Fruit fly (Drosophila melanogaster) whole organism, embryonic: ENCODE measurements around the gene CG13838.

Experiments used
- Adf1 ChIP-seq: fragments of 200-800 bp; sonication (Bioruptor generic); IDR thresholded peaks from 2 replicates; pipeline ENCODE4 v1.3.6; 2022; ENCODE audit warnings: missing biosample characterization, missing genetic modification characterization
- B-H2 ChIP-seq: fragments of 200-800 bp; sonication (Bioruptor generic); optimal IDR thresholded peaks from 2 replicates; lab custom pipeline; 2018; ENCODE audit warnings: missing biosample characterization, mild to moderate bottlenecking, missing genetic modification characterization
- Bdp1 ChIP-seq: fragments of 200-800 bp; sonication (Bioruptor generic); optimal IDR thresholded peaks from 3 replicates; lab custom pipeline; 2016; ENCODE audit warnings: missing biosample characterization, missing genetic modification characterization
- C15 ChIP-seq: fragments of 200-800 bp; sonication (Bioruptor generic); IDR thresholded peaks from 3 replicates; pipeline ENCODE4 v1.3.6; 2022; ENCODE audit warnings: missing biosample characterization, missing genetic modification characterization
- CG10209 ChIP-seq: fragments of 200-800 bp; sonication (Bioruptor generic); optimal IDR thresholded peaks from 3 replicates; lab custom pipeline; 2017; ENCODE audit warnings: missing biosample characterization, mild to moderate bottlenecking, missing genetic modification characterization, missing genetic modification reagents
- CG10462 ChIP-seq: fragments of 200-800 bp; sonication (Bioruptor generic); optimal IDR thresholded peaks from 2 replicates; lab custom pipeline; 2016; ENCODE audit warnings: missing biosample characterization, missing genetic modification characterization
- CG12155 ChIP-seq: fragments of 200-800 bp; sonication (Bioruptor generic); optimal IDR thresholded peaks from 3 replicates; lab custom pipeline; 2016; ENCODE audit warnings: missing biosample characterization, missing genetic modification characterization
- CG13287 ChIP-seq: fragments of 200-800 bp; sonication (Bioruptor generic); IDR thresholded peaks from 2 replicates; pipeline ENCODE4 v1.3.6; 2022; ENCODE audit warnings: missing biosample characterization, missing genetic modification characterization; ENCODE audit not compliant: partially characterized antibody
- CG13624 ChIP-seq: fragments of 200-800 bp; sonication (Bioruptor generic); optimal IDR thresholded peaks from 2 replicates; lab custom pipeline; 2016; ENCODE audit warnings: missing biosample characterization, missing genetic modification characterization
- CG14014 ChIP-seq: fragments of 200-800 bp; sonication (Bioruptor generic); IDR thresholded peaks from 2 replicates; pipeline ENCODE4 v1.3.6; 2022; ENCODE audit warnings: missing biosample characterization, missing genetic modification characterization
- CG15073 ChIP-seq: fragments of 200-800 bp; sonication (Bioruptor generic); optimal IDR thresholded peaks from 2 replicates; lab custom pipeline; 2016; ENCODE audit warnings: missing biosample characterization, missing genetic modification characterization
- CG16815 ChIP-seq: fragments of 200-800 bp; sonication (Bioruptor generic); optimal IDR thresholded peaks from 3 replicates; lab custom pipeline; 2017; ENCODE audit warnings: missing biosample characterization, mild to moderate bottlenecking, missing genetic modification characterization
- CG17612 ChIP-seq: fragments of 200-800 bp; sonication (Bioruptor generic); IDR thresholded peaks from 2 replicates; pipeline ENCODE4 v1.3.6; 2022; ENCODE audit warnings: missing biosample characterization, missing genetic modification characterization
- CG3407 ChIP-seq: fragments of 200-800 bp; sonication (Bioruptor generic); optimal IDR thresholded peaks from 2 replicates; lab custom pipeline; 2018; ENCODE audit warnings: missing biosample characterization, mild to moderate bottlenecking, missing genetic modification characterization
- CG42726 ChIP-seq: fragments of 200-800 bp; sonication (Bioruptor generic); IDR thresholded peaks from 2 replicates; pipeline ENCODE4 v1.3.6; 2022; ENCODE audit warnings: missing biosample characterization, missing genetic modification characterization; ENCODE audit not compliant: partially characterized antibody
- CG6765 ChIP-seq: fragments of 200-800 bp; sonication (Bioruptor generic); optimal IDR thresholded peaks from 3 replicates; lab custom pipeline; 2017; ENCODE audit warnings: missing biosample characterization, mild to moderate bottlenecking, missing genetic modification characterization
- CG7357 ChIP-seq: fragments of 200-800 bp; sonication (Bioruptor generic); IDR thresholded peaks from 3 replicates; pipeline ENCODE4 v1.3.6; 2022; ENCODE audit warnings: missing biosample characterization, missing genetic modification characterization
- CG8388 ChIP-seq: fragments of 200-800 bp; sonication (Bioruptor generic); optimal IDR thresholded peaks from 2 replicates; lab custom pipeline; 2019; ENCODE audit warnings: missing biosample characterization, mild to moderate bottlenecking, missing genetic modification characterization, moderate library complexity
- CG8944 ChIP-seq: fragments of 200-800 bp; sonication (Bioruptor generic); optimal IDR thresholded peaks from 3 replicates; lab custom pipeline; 2016; ENCODE audit warnings: missing biosample characterization, missing genetic modification characterization
- CG9876 ChIP-seq: fragments of 200-800 bp; sonication (Bioruptor generic); optimal IDR thresholded peaks from 2 replicates; lab custom pipeline; 2016; ENCODE audit warnings: missing biosample characterization, missing genetic modification characterization
- Doc2 ChIP-seq: fragments of 200-800 bp; sonication (Bioruptor generic); IDR thresholded peaks from 2 replicates; pipeline ENCODE4 v1.3.6; 2022; ENCODE audit warnings: missing biosample characterization, missing genetic modification characterization
- Doc3 ChIP-seq: fragments of 200-800 bp; sonication (Bioruptor generic); IDR thresholded peaks from 3 replicates; pipeline ENCODE4 v1.3.6; 2022; ENCODE audit warnings: missing biosample characterization, missing genetic modification characterization; ENCODE audit not compliant: partially characterized antibody
- E2f1 ChIP-seq: fragments of 200-800 bp; sonication (Bioruptor generic); IDR thresholded peaks from 2 replicates; pipeline ENCODE4 v1.3.6; 2022; ENCODE audit warnings: missing biosample characterization, missing genetic modification characterization
- E2f2 ChIP-seq: fragments of 200-800 bp; sonication (Bioruptor generic); IDR thresholded peaks from 2 replicates; pipeline ENCODE4 v1.3.6; 2022; ENCODE audit warnings: missing biosample characterization, missing genetic modification characterization
- Hr78 ChIP-seq, 2 experiments: fragments of 200-800 bp in 1 of 2; fragments of >200 bp in 1 of 2; sonication (Bioruptor generic) in 1 of 2; optimal IDR thresholded peaks; 2 replicates each; lab custom pipeline; 2017 to 2019; ENCODE audit warnings: missing biosample characterization in 2 of 2, missing genetic modification characterization in 2 of 2, mild to moderate bottlenecking in 1 of 2, moderate library complexity in 1 of 2
- MTF-1 ChIP-seq: fragments of 200-800 bp; sonication (Bioruptor generic); optimal IDR thresholded peaks from 2 replicates; lab custom pipeline; 2018; ENCODE audit warnings: missing biosample characterization, mild to moderate bottlenecking, missing genetic modification characterization, borderline replicate concordance
- NC2β ChIP-seq: fragments of 200-800 bp; sonication (Bioruptor generic); optimal IDR thresholded peaks from 2 replicates; lab custom pipeline; 2016; ENCODE audit warnings: missing biosample characterization, missing genetic modification characterization
- Opbp ChIP-seq: fragments of 200-800 bp; sonication (Bioruptor generic); IDR thresholded peaks from 3 replicates; pipeline ENCODE4 v1.3.6; 2022; ENCODE audit warnings: missing biosample characterization, missing genetic modification characterization; ENCODE audit not compliant: partially characterized antibody
- Ptx1 ChIP-seq: fragments of 200-800 bp; sonication (Bioruptor generic); IDR thresholded peaks from 2 replicates; pipeline ENCODE4 v1.3.6; 2022; ENCODE audit warnings: missing biosample characterization, missing genetic modification characterization
- Six4 ChIP-seq: fragments of 200-800 bp; sonication (Bioruptor generic); optimal IDR thresholded peaks from 2 replicates; lab custom pipeline; 2016; ENCODE audit warnings: missing biosample characterization, missing genetic modification characterization
- Sox102F ChIP-seq: fragments of 200-800 bp; sonication (Bioruptor generic); optimal IDR thresholded peaks from 2 replicates; lab custom pipeline; 2018; ENCODE audit warnings: missing biosample characterization, mild to moderate bottlenecking, missing genetic modification characterization, moderate library complexity
- Xbp1 ChIP-seq: fragments of 200-800 bp; sonication (Bioruptor generic); optimal IDR thresholded peaks from 3 replicates; lab custom pipeline; 2016; ENCODE audit warnings: missing biosample characterization, mild to moderate bottlenecking, missing genetic modification characterization
- YL-1 ChIP-seq: fragments of 200-800 bp; sonication (Bioruptor generic); optimal IDR thresholded peaks from 3 replicates; lab custom pipeline; 2017; ENCODE audit warnings: missing biosample characterization, mild to moderate bottlenecking, missing genetic modification characterization
- ac ChIP-seq: fragments of 200-800 bp; sonication (Bioruptor generic); optimal IDR thresholded peaks from 3 replicates; lab custom pipeline; 2017; ENCODE audit warnings: missing biosample characterization, mild to moderate bottlenecking, missing genetic modification characterization
- az2 ChIP-seq: fragments of 200-800 bp; sonication (Bioruptor generic); optimal IDR thresholded peaks from 3 replicates; lab custom pipeline; 2016; ENCODE audit warnings: missing biosample characterization, missing genetic modification characterization
- chn ChIP-seq: fragments of 200-800 bp; sonication (Bioruptor generic); optimal IDR thresholded peaks from 2 replicates; lab custom pipeline; 2016; ENCODE audit warnings: missing biosample characterization, missing genetic modification characterization
- en ChIP-seq: fragments of 200-800 bp; sonication (Bioruptor generic); optimal IDR thresholded peaks from 2 replicates; lab custom pipeline; 2016; ENCODE audit warnings: missing biosample characterization, missing genetic modification characterization
- fd3F ChIP-seq: fragments of 200-800 bp; sonication (Bioruptor generic); optimal IDR thresholded peaks from 2 replicates; lab custom pipeline; 2018; ENCODE audit warnings: missing biosample characterization, mild to moderate bottlenecking, missing genetic modification characterization, moderate library complexity
- gcm2 ChIP-seq: fragments of 200-800 bp; sonication (Bioruptor generic); optimal IDR thresholded peaks from 2 replicates; lab custom pipeline; 2016; ENCODE audit warnings: missing biosample characterization, missing genetic modification characterization
- her ChIP-seq: fragments of 200-800 bp; sonication (Bioruptor generic); optimal IDR thresholded peaks from 2 replicates; lab custom pipeline; 2016; ENCODE audit warnings: missing biosample characterization, missing genetic modification characterization
- kah ChIP-seq: fragments of 200-800 bp; sonication (Bioruptor generic); optimal IDR thresholded peaks from 2 replicates; lab custom pipeline; 2018; ENCODE audit warnings: missing biosample characterization, mild to moderate bottlenecking, missing genetic modification characterization
- lilli ChIP-seq: fragments of 200-800 bp; sonication (Bioruptor generic); optimal IDR thresholded peaks from 3 replicates; lab custom pipeline; 2016; ENCODE audit warnings: missing biosample characterization, missing genetic modification characterization
- odd ChIP-seq: fragments of 200-800 bp; sonication (Bioruptor generic); optimal IDR thresholded peaks from 2 replicates; lab custom pipeline; 2017; ENCODE audit warnings: missing biosample characterization, mild to moderate bottlenecking, missing genetic modification characterization
- pita ChIP-seq: fragments of 200-800 bp; sonication (Bioruptor generic); optimal IDR thresholded peaks from 2 replicates; lab custom pipeline; 2017; ENCODE audit warnings: missing biosample characterization, mild to moderate bottlenecking, missing genetic modification characterization
- pros ChIP-seq: fragments of 200-800 bp; sonication (Bioruptor generic); optimal IDR thresholded peaks from 3 replicates; lab custom pipeline; 2019; ENCODE audit warnings: missing biosample characterization, mild to moderate bottlenecking, missing genetic modification characterization, moderate library complexity
- row ChIP-seq: fragments of 200-800 bp; sonication (Bioruptor generic); IDR thresholded peaks from 3 replicates; pipeline ENCODE4 v1.3.6; 2022; ENCODE audit warnings: missing biosample characterization, missing genetic modification characterization
- run ChIP-seq: fragments of 200-800 bp; sonication (Bioruptor generic); optimal IDR thresholded peaks from 3 replicates; lab custom pipeline; 2018; ENCODE audit warnings: missing biosample characterization, mild to moderate bottlenecking, missing genetic modification characterization
- shn ChIP-seq: fragments of 200-800 bp; sonication (Bioruptor generic); optimal IDR thresholded peaks from 3 replicates; lab custom pipeline; 2016; ENCODE audit warnings: missing biosample characterization, missing genetic modification characterization
- stwl ChIP-seq: fragments of 200-800 bp; sonication (Bioruptor generic); optimal IDR thresholded peaks from 3 replicates; lab custom pipeline; 2018; ENCODE audit warnings: missing biosample characterization, mild to moderate bottlenecking, missing genetic modification characterization, moderate library complexity
- unc-4 ChIP-seq: fragments of 200-800 bp; sonication (Bioruptor generic); IDR thresholded peaks from 2 replicates; pipeline ENCODE4 v1.3.6; 2022; ENCODE audit warnings: missing biosample characterization, missing genetic modification characterization; ENCODE audit not compliant: partially characterized antibody
- vnd ChIP-seq: fragments of 200-800 bp; sonication (Bioruptor generic); IDR thresholded peaks from 3 replicates; pipeline ENCODE4 v1.3.6; 2022; ENCODE audit warnings: missing biosample characterization, missing genetic modification characterization; ENCODE audit not compliant: partially characterized antibody

Gene CG13838

DNA sequence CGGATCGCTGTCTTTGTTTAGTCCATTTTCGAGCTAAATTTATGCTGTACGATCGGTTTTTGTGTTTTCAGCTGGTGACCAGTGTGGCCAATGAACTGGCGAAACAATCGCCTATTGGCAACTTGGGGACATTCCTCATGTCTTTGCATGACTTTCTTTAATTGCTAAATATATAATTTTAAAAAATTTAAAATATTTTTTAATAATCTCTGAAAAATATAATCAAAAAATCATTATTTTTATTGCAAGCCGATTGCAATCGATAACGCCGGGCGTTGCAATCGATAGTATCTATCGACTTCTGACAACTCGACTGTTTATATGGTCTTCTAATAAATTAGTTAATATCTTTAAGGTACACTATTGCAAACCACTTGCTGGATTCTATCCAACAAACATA lies 19.2 kb downstream of the CG13838 start, which contains the start of the genes sav and Ublcp1 (continued):
- TF ChIP-seq chn (GFP tag; lab: Kevin White, UChicago) = peak; percentile 6
- peak; percentile 72; the same call in 1 of the 2 replicates for TF ChIP-seq CG42726 (GFP tag; lab: Robert Waterston, UW)
- TF ChIP-seq odd (GFP tag; lab: Kevin White, UChicago) = no peak
- peak; percentile 27 for TF ChIP-seq lilli
- TF ChIP-seq Doc3 (GFP tag; lab: Robert Waterston, UW) = peak; percentile 91
- peak; percentile 12 for TF ChIP-seq CG10462 (GFP tag; lab: Kevin White, UChicago)
- TF ChIP-seq az2 (GFP tag; lab: Kevin White, UChicago) = no peak
- TF ChIP-seq ac (GFP tag; lab: Kevin White, UChicago) = no peak
- TF ChIP-seq shn (GFP tag; lab: Kevin White, UChicago) = no peak
- TF ChIP-seq her (GFP tag; lab: Kevin White, UChicago) = no peak
- no peak for TF ChIP-seq Doc2 (GFP tag; lab: Robert Waterston, UW)
- no peak for TF ChIP-seq gcm2 (GFP tag; lab: Kevin White, UChicago)
- TF ChIP-seq CG8388 (GFP tag; lab: Kevin White, UChicago) = peak; percentile 18
- TF ChIP-seq B-H2 = no peak
- peak; percentile 97 for TF ChIP-seq CG13287
- peak; percentile 54 for TF ChIP-seq E2f2 (GFP tag; lab: Robert Waterston, UW)
- no peak for TF ChIP-seq Hr78 (GFP tag; optimal IDR thresholded peaks at IDR 0.05; lab: Kevin White, UChicago)
- TF ChIP-seq CG6765 (GFP tag; lab: Kevin White, UChicago) = no peak
- TF ChIP-seq Sox102F = peak; percentile 30
- TF ChIP-seq pros (GFP tag; lab: Kevin White, UChicago) = no peak
- TF ChIP-seq Bdp1 (GFP tag; lab: Kevin White, UChicago) = no peak
- TF ChIP-seq kah = no peak
- TF ChIP-seq Six4 = no peak
- TF ChIP-seq CG3407 = no peak
- 0 out of 2 replicates have a peak, but pooled peaks have one; percentile 7 for TF ChIP-seq Ptx1 (GFP tag; lab: Robert Waterston, UW)
- peak; percentile 88 for TF ChIP-seq YL-1 (GFP tag; lab: Kevin White, UChicago)
- no peak for TF ChIP-seq CG16815
- peak; percentile 39 for TF ChIP-seq Xbp1 (GFP tag; lab: Kevin White, UChicago)
- TF ChIP-seq en = no peak
- TF ChIP-seq C15 (GFP tag; lab: Robert Waterston, UW) = no peak
- peak; percentile 17 for TF ChIP-seq CG10209
- TF ChIP-seq Adf1 (GFP tag; lab: Robert Waterston, UW) = peak; percentile 26; the same call in 1 of the 2 replicates
- no peak for TF ChIP-seq CG7357
- no peak for TF ChIP-seq CG12155
- TF ChIP-seq NC2β (GFP tag; lab: Kevin White, UChicago) = no peak
- peak; percentile 88 for TF ChIP-seq Opbp
- TF ChIP-seq CG9876 = no peak
- peak; percentile 90 for TF ChIP-seq unc-4 (GFP tag; lab: Robert Waterston, UW)
- TF ChIP-seq vnd (GFP tag; lab: Robert Waterston, UW) = peak; percentile 90
- TF ChIP-seq CG15073 (GFP tag; lab: Kevin White, UChicago) = no peak
- no peak for TF ChIP-seq CG8944 (GFP tag; lab: Kevin White, UChicago)
- TF ChIP-seq CG14014 (GFP tag; lab: Robert Waterston, UW) = no peak
- TF ChIP-seq run (tag; lab: Kevin White, UChicago) = no peak
- TF ChIP-seq CG13624 (GFP tag; lab: Kevin White, UChicago) = no peak
- TF ChIP-seq CG17612 = no peak
- peak; percentile 67 for TF ChIP-seq row (GFP tag; lab: Robert Waterston, UW)
- TF ChIP-seq E2f1 (GFP tag; lab: Robert Waterston, UW) = no peak
- peak; percentile 83 for TF ChIP-seq stwl (tag; lab: Kevin White, UChicago)
- no peak for TF ChIP-seq pita (GFP tag; lab: Kevin White, UChicago)
- no peak for TF ChIP-seq MTF-1 (GFP tag; lab: Kevin White, UChicago)
- no peak for TF ChIP-seq fd3F
